In the genomic region with DNA sequence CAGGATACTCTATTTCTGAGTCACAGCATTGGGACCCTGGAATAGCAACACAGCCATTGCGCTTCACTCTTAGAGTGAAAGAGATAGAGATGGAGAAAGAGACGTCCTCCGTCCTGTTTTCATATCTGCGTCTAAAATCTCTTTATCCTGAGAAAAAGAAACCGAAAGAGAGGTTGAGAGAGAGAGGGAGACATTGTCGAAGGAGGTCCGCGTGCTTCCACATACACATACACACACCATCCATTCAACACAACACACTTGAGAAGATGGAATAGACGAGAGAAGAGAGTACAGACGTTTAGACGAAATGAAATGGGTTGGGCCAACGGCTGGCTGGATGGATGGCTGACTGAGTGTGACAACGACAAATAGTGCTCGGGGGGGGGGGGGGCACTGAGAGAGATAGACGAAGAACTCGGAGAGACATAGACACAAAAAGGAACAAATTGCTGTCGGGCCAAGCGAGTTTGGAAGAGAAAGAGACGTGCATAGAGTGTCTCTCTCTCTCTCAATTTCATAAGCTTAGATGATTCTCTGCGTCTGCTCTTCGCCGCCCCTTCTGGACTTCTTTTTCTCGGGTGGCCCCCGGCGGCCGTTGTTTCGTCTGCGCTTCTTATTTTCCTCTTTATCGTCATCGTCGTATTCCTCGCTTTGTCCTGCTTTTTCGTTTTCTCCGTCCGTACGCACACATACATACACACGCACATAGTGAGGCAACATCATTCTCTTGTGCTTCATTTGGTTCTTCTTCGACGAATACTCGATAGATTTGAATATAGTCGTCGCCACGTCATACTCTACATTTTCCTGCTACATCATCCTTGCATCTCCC, we compare ENCODE assay signal across 5 worm cellular contexts.
TF ChIP-seq lines count a peak whose summit lies in the region.

A gene (minus strand): TSS at position 738 of the 832 bp plus-strand sequence.

TF ChIP-seq in whole organism, L1 larva, 84 proteins besides CTCF, POLR2A, EP300 and RAD21 (continues in another document):
- TF ChIP-seq nhr-84 (tag; optimal IDR thresholded peaks at IDR 0.05; lab: Kevin White, UChicago) (no peak), fkh-10 (GFP tag; optimal IDR thresholded peaks at IDR 0.05; lab: Kevin White, UChicago) (peak; percentile 90), snpc-4 (tag; optimal IDR thresholded peaks at IDR 0.05; lab: Kevin White, UChicago) (peak; percentile 62), tlp-1 (tag; optimal IDR thresholded peaks at IDR 0.05; lab: Kevin White, UChicago) (no peak), nhr-28 (tag; optimal IDR thresholded peaks at IDR 0.05; lab: Kevin White, UChicago) (no peak), unc-86 (tag; optimal IDR thresholded peaks at IDR 0.05; lab: Kevin White, UChicago) (peak; percentile 98), F16B12.6 (tag; optimal IDR thresholded peaks at IDR 0.05; lab: Kevin White, UChicago) (peak; percentile 8), sup-37 (GFP tag; optimal IDR thresholded peaks at IDR 0.05; lab: Kevin White, UChicago) (peak; percentile 86), ceh-8 (GFP tag; optimal IDR thresholded peaks at IDR 0.05; lab: Kevin White, UChicago) (peak; percentile 67), lir-3 (tag; optimal IDR thresholded peaks at IDR 0.05; lab: Kevin White, UChicago; ENCODE audit: poor library complexity) (peak; percentile 60), tbx-2 (tag; optimal IDR thresholded peaks at IDR 0.05; lab: Kevin White, UChicago) (peak; percentile 97), fkh-4 (tag; optimal IDR thresholded peaks at IDR 0.05; lab: Kevin White, UChicago; ENCODE audit: borderline replicate concordance) (peak; percentile 79), ztf-11 (tag; optimal IDR thresholded peaks at IDR 0.05; lab: Kevin White, UChicago) (peak in 1 of 2 experiments; percentile 61), alr-1 (tag; optimal IDR thresholded peaks at IDR 0.05; lab: Kevin White, UChicago; ENCODE audit: borderline replicate concordance) (no peak), lin-39 (tag; optimal IDR thresholded peaks at IDR 0.05; lab: Kevin White, UChicago) (peak; percentile 63)

TF ChIP-seq in whole organism, L3 larva, 47 proteins besides CTCF, POLR2A, EP300 and RAD21 (continues in another document):
- TF ChIP-seq pha-4 (tag; optimal IDR thresholded peaks at IDR 0.05; lab: Kevin White, UChicago) (peak; percentile 93), ZK546.5 (tag; optimal IDR thresholded peaks at IDR 0.05; lab: Kevin White, UChicago) (no peak), nhr-43 (tag; optimal IDR thresholded peaks at IDR 0.05; lab: Kevin White, UChicago; ENCODE audit: poor library complexity, severe bottlenecking) (peak; percentile 59), nhr-28 (tag; optimal IDR thresholded peaks at IDR 0.05; lab: Kevin White, UChicago) (no peak), elt-1 (tag; optimal IDR thresholded peaks at IDR 0.05; lab: Kevin White, UChicago) (peak; percentile 78), tbx-2 (tag; optimal IDR thresholded peaks at IDR 0.05; lab: Kevin White, UChicago) (peak; percentile 85), pqm-1 (tag; optimal IDR thresholded peaks at IDR 0.05; lab: Kevin White, UChicago) (peak; percentile 38), elt-3 (tag; optimal IDR thresholded peaks at IDR 0.05; lab: Kevin White, UChicago) (no peak), hmg-11 (tag; optimal IDR thresholded peaks at IDR 0.05; lab: Kevin White, UChicago) (peak; percentile 90), R02D3.7 (tag; optimal IDR thresholded peaks at IDR 0.05; lab: Kevin White, UChicago) (peak; percentile 57), snpc-4 (tag; optimal IDR thresholded peaks at IDR 0.05; lab: Kevin White, UChicago) (peak; percentile 75), egl-27 (tag; optimal IDR thresholded peaks at IDR 0.05; lab: Kevin White, UChicago) (peak; percentile 77), nhr-76 (tag; optimal IDR thresholded peaks at IDR 0.05; lab: Kevin White, UChicago) (no peak), fkh-10 (GFP tag; optimal IDR thresholded peaks at IDR 0.05; lab: Kevin White, UChicago) (peak; percentile 76), nhr-237 (tag; optimal IDR thresholded peaks at IDR 0.05; lab: Kevin White, UChicago) (no peak), nhr-25 (tag; optimal IDR thresholded peaks at IDR 0.05; lab: Kevin White, UChicago) (peak; percentile 44), skn-1 (tag; optimal IDR thresholded peaks at IDR 0.05; lab: Kevin White, UChicago) (no peak)

TF ChIP-seq in whole organism, early embryonic, 17 proteins besides CTCF, POLR2A, EP300 and RAD21:
- TF ChIP-seq aly-1 (tag; optimal IDR thresholded peaks at IDR 0.05; lab: Kevin White, UChicago), result no peak
- TF ChIP-seq scrt-1 (GFP tag; IDR thresholded peaks at IDR 0.05; lab: Robert Waterston, UW), result no peak
- no peak for TF ChIP-seq tbx-11 (GFP tag; IDR thresholded peaks at IDR 0.05; lab: Robert Waterston, UW)
- TF ChIP-seq flt-1 (GFP tag; IDR thresholded peaks at IDR 0.05; lab: Robert Waterston, UW), result peak; percentile 0
- no peak for TF ChIP-seq ceh-13 (GFP tag; optimal IDR thresholded peaks at IDR 0.05; lab: Kevin White, UChicago)
- 0 out of 2 replicates have a peak, but pooled peaks have one; percentile 48 for TF ChIP-seq pes-1 (GFP tag; IDR thresholded peaks at IDR 0.05; lab: Robert Waterston, UW)
- no peak for TF ChIP-seq ets-7 (tag; optimal IDR thresholded peaks at IDR 0.05; lab: Kevin White, UChicago)
- no peak for TF ChIP-seq ceh-36 (tag; optimal IDR thresholded peaks at IDR 0.05; lab: Kevin White, UChicago)
- TF ChIP-seq tra-4 (tag; optimal IDR thresholded peaks at IDR 0.05; lab: Kevin White, UChicago), result no peak
- TF ChIP-seq sea-1 (GFP tag; conservative IDR thresholded peaks at IDR 0.05; lab: Robert Waterston, UW), result no peak
- TF ChIP-seq hmg-4 (GFP tag; optimal IDR thresholded peaks at IDR 0.05; lab: Kevin White, UChicago), result peak; percentile 63
- TF ChIP-seq tbx-37 (GFP tag; conservative IDR thresholded peaks at IDR 0.05; lab: Robert Waterston, UW), result no peak
- no peak for TF ChIP-seq hnd-1 (tag; optimal IDR thresholded peaks at IDR 0.05; lab: Kevin White, UChicago)
- TF ChIP-seq B0310.2 (tag; optimal IDR thresholded peaks at IDR 0.05; lab: Kevin White, UChicago), result peak; percentile 14
- TF ChIP-seq hmbx-1 (tag; optimal IDR thresholded peaks at IDR 0.05; lab: Kevin White, UChicago), result no peak
- no peak for TF ChIP-seq ama-1 (optimal IDR thresholded peaks at IDR 0.05; lab: Kevin White, UChicago)
- peak; percentile 0 for TF ChIP-seq F13C5.2 (tag; optimal IDR thresholded peaks at IDR 0.05; lab: Kevin White, UChicago)

TF ChIP-seq in whole organism, midembryonic, 9 proteins besides CTCF, POLR2A, EP300 and RAD21:
- TF ChIP-seq ztf-29 (GFP tag; IDR thresholded peaks at IDR 0.05; lab: Robert Waterston, UW), result no peak
- TF ChIP-seq klf-2 (GFP tag; conservative IDR thresholded peaks at IDR 0.05; lab: Robert Waterston, UW), result no peak
- peak; percentile 94 for TF ChIP-seq cog-1 (tag; optimal IDR thresholded peaks at IDR 0.05; lab: Kevin White, UChicago)
- TF ChIP-seq ref-1 (GFP tag; conservative IDR thresholded peaks at IDR 0.05; lab: Robert Waterston, UW), result no peak
- no peak; the same call in 1 of the 2 replicates for TF ChIP-seq ztf-23 (GFP tag; IDR thresholded peaks at IDR 0.05; lab: Robert Waterston, UW)
- TF ChIP-seq flt-1 (GFP tag; IDR thresholded peaks at IDR 0.05; lab: Robert Waterston, UW), result peak; percentile 65; the same call in 1 of the 2 replicates
- no peak for TF ChIP-seq med-1 (GFP tag; optimal IDR thresholded peaks at IDR 0.05; lab: Kevin White, UChicago; ENCODE audit: insufficient read depth)
- no peak for TF ChIP-seq T22C8.4 (GFP tag; IDR thresholded peaks at IDR 0.05; lab: Robert Waterston, UW)
- TF ChIP-seq tab-1 (GFP tag; IDR thresholded peaks at IDR 0.05; lab: Robert Waterston, UW), result 0 out of 2 replicates have a peak, but pooled peaks have one; percentile 33

TF ChIP-seq in whole organism, young adult, 124 proteins besides CTCF, POLR2A, EP300 and RAD21 (continues in another document):
- TF ChIP-seq hmg-1.2 (GFP tag; IDR thresholded peaks at IDR 0.05; lab: Robert Waterston, UW) (peak; percentile 66), Y95B8A.8 (GFP tag; IDR thresholded peaks at IDR 0.05; lab: Robert Waterston, UW) (no peak), F37B4.10 (GFP tag; IDR thresholded peaks at IDR 0.05; lab: Robert Waterston, UW) (0 out of 2 replicates have a peak, but pooled peaks have one; percentile 9), repo-1 (tag; optimal IDR thresholded peaks at IDR 0.05; lab: Kevin White, UChicago) (peak; percentile 57), lsl-1 (GFP tag; optimal IDR thresholded peaks at IDR 0.05; lab: Kevin White, UChicago) (no peak), B0336.3 (GFP tag; IDR thresholded peaks at IDR 0.05; lab: Robert Waterston, UW) (peak; percentile 77), K11D2.4 (GFP tag; IDR thresholded peaks at IDR 0.05; lab: Robert Waterston, UW) (peak; percentile 73; the same call in 1 of the 2 replicates), ztf-3 (GFP tag; optimal IDR thresholded peaks at IDR 0.05; lab: Kevin White, UChicago) (peak; percentile 53), F10E7.11 (tag; optimal IDR thresholded peaks at IDR 0.05; lab: Kevin White, UChicago) (peak; percentile 9), Y53F4B.3 (GFP tag; IDR thresholded peaks at IDR 0.05; lab: Robert Waterston, UW) (no peak), nhr-27 (tag; optimal IDR thresholded peaks at IDR 0.05; lab: Kevin White, UChicago) (no peak), snpc-1.1 (tag; optimal IDR thresholded peaks at IDR 0.05; lab: Kevin White, UChicago; ENCODE audit: insufficient read depth) (no peak), hsf-1 (GFP tag; IDR thresholded peaks at IDR 0.05; lab: Robert Waterston, UW) (no peak), snpc-3.4 (tag; optimal IDR thresholded peaks at IDR 0.05; lab: Kevin White, UChicago) (no peak), lsy-27 (tag; optimal IDR thresholded peaks at IDR 0.05; lab: Kevin White, UChicago; ENCODE audit: borderline replicate concordance, insufficient read depth) (no peak), dpff-1 (tag; optimal IDR thresholded peaks at IDR 0.05; lab: Kevin White, UChicago) (peak; percentile 20), madf-10 (tag; optimal IDR thresholded peaks at IDR 0.05; lab: Kevin White, UChicago) (peak; percentile 42), C06A6.2 (GFP tag; conservative IDR thresholded peaks at IDR 0.05; lab: Robert Waterston, UW) (peak; percentile 57), C17E4.6 (GFP tag; IDR thresholded peaks at IDR 0.05; lab: Robert Waterston, UW) (0 out of 2 replicates have a peak, but pooled peaks have one; percentile 32), F39B2.1 (GFP tag; IDR thresholded peaks at IDR 0.05; lab: Robert Waterston, UW) (no peak), let-607 (tag; optimal IDR thresholded peaks at IDR 0.05; lab: Kevin White, UChicago) (peak in 1 of 2 experiments; percentile 36), ztf-28 (GFP tag; IDR thresholded peaks at IDR 0.05; lab: Robert Waterston, UW) (no peak), ccch-3 (GFP tag; optimal IDR thresholded peaks at IDR 0.05; lab: Kevin White, UChicago) (no peak), atf-7 (tag; optimal IDR thresholded peaks at IDR 0.05; lab: Kevin White, UChicago) (peak; percentile 81), T26A5.8 (tag; optimal IDR thresholded peaks at IDR 0.05; lab: Kevin White, UChicago) (no peak), lir-1 (GFP tag; conservative IDR thresholded peaks at IDR 0.05; lab: Robert Waterston, UW) (no peak), unc-130 (GFP tag; optimal IDR thresholded peaks at IDR 0.05; lab: Kevin White, UChicago) (no peak), sdz-38 (tag; optimal IDR thresholded peaks at IDR 0.05; lab: Kevin White, UChicago) (no peak)
